Worm (Caenorhabditis elegans): Measurements from ENCODE around the gene cest-34.
"Not testable (repeated sequence)": the region's sequence is repeated elsewhere in the genome, so short reads cannot be mapped to it uniquely, and the experiment has no call there.

ce11 chrV:6714858-6715257 lies 38.3 kb downstream of the cest-34 start:
- TF ChIP-seq ama-1 (optimal IDR thresholded peaks at IDR 0.05); ama-1 (GFP tag; optimal IDR thresholded peaks at IDR 0.05); madf-6 (GFP tag; IDR thresholded peaks at IDR 0.05); unc-62 (GFP tag; optimal IDR thresholded peaks at IDR 0.05); dox-1 (GFP tag; IDR thresholded peaks at IDR 0.05): not testable (repeated sequence)
